Worm (Caenorhabditis elegans) whole organism, L4 larva: ENCODE measurements around the gene cdc-48.1.
A peak's percentile ranks its signal among the peaks of the same experiment; 100 is the strongest.

Experiments
- F26F4.8 ChIP-seq: fragments of 200-800 bp; sonication (Bioruptor generic); conservative IDR thresholded peaks from 2 replicates; pipeline ENCODE4 v1.3.6; 2022; ENCODE audit warnings: missing genetic modification characterization, missing compliant biosample characterization
- R02D3.7 ChIP-seq: fragments of 150-350 bp; sonication (generic microtip); optimal IDR thresholded peaks from 3 replicates; lab custom pipeline; 2014; ENCODE audit warnings: missing biosample characterization, missing genetic modification characterization
- T20F7.1 ChIP-seq: fragments of 200-800 bp; sonication (Bioruptor generic); optimal IDR thresholded peaks from 2 replicates; lab custom pipeline; 2018; ENCODE audit warnings: mild to moderate bottlenecking, missing genetic modification characterization, missing compliant biosample characterization
- Y48G9A.11 ChIP-seq: fragments of 200-800 bp; sonication (Bioruptor generic); IDR thresholded peaks from 2 replicates; pipeline ENCODE4 v1.3.6; 2022; ENCODE audit warnings: missing genetic modification reagents, missing genetic modification characterization, missing compliant biosample characterization
- ZK546.5 ChIP-seq, 2 experiments: sonication (generic microtip); optimal IDR thresholded peaks; 2 replicates each; lab custom pipeline; 2017; ENCODE audit warnings: missing biosample characterization in 2 of 2, missing genetic modification characterization in 2 of 2
- aly-2 ChIP-seq: sonication (generic microtip); optimal IDR thresholded peaks from 2 replicates; lab custom pipeline; 2018; ENCODE audit warnings: missing biosample characterization, missing genetic modification characterization
- ceh-28 ChIP-seq: fragments of 150-350 bp; optimal IDR thresholded peaks from 2 replicates; lab custom pipeline; 2014; ENCODE audit warnings: missing biosample characterization, missing genetic modification reagents, missing genetic modification characterization
- ceh-32 ChIP-seq: sonication (generic microtip); optimal IDR thresholded peaks from 2 replicates; lab custom pipeline; 2016; ENCODE audit warnings: mild to moderate bottlenecking, missing genetic modification characterization, missing compliant biosample characterization; ENCODE audit not compliant: poor library complexity
- ceh-44 ChIP-seq: fragments of 200-800 bp; sonication (Bioruptor generic); IDR thresholded peaks from 2 replicates; pipeline ENCODE4 v1.3.6; 2022; ENCODE audit warnings: missing genetic modification reagents, missing genetic modification characterization, missing compliant biosample characterization
- ceh-82 ChIP-seq: sonication (generic microtip); optimal IDR thresholded peaks from 2 replicates; lab custom pipeline; 2017; ENCODE audit warnings: missing biosample characterization, missing genetic modification characterization
- cey-2 ChIP-seq: sonication (generic microtip); optimal IDR thresholded peaks from 3 replicates; lab custom pipeline; 2017; ENCODE audit warnings: missing genetic modification characterization, mild to moderate bottlenecking, missing compliant biosample characterization, antibody characterized with exemption, borderline replicate concordance; ENCODE audit not compliant: insufficient read depth
- ctbp-1 ChIP-seq: fragments of 200-800 bp; sonication (Bioruptor generic); IDR thresholded peaks from 2 replicates; pipeline ENCODE4 v1.3.6; 2022; ENCODE audit warnings: missing genetic modification reagents, missing genetic modification characterization, missing compliant biosample characterization
- daf-16 ChIP-seq, 3 experiments: sonication (generic microtip); optimal IDR thresholded peaks; 2 replicates each; lab custom pipeline; 2016 to 2017; ENCODE audit warnings: missing genetic modification characterization in 3 of 3, missing genetic modification reagents in 3 of 3, mild to moderate bottlenecking in 2 of 3, missing compliant biosample characterization in 2 of 3, missing biosample characterization in 1 of 3, moderate library complexity in 1 of 3
- dmd-6 ChIP-seq: fragments of 200-800 bp; sonication (Bioruptor generic); IDR thresholded peaks from 2 replicates; pipeline ENCODE4 v1.3.6; 2022; ENCODE audit warnings: missing genetic modification reagents, missing genetic modification characterization, missing compliant biosample characterization
- dmd-8 ChIP-seq: fragments of 200-800 bp; sonication (Bioruptor generic); IDR thresholded peaks from 2 replicates; pipeline ENCODE4 v1.3.6; 2022; ENCODE audit warnings: missing genetic modification characterization, missing compliant biosample characterization
- egl-43 ChIP-seq: fragments of 200-800 bp; sonication (Bioruptor generic); IDR thresholded peaks from 2 replicates; pipeline ENCODE4 v1.3.6; 2022; ENCODE audit warnings: missing genetic modification reagents, missing genetic modification characterization, missing compliant biosample characterization
- fkh-10 ChIP-seq: fragments of 150-350 bp; optimal IDR thresholded peaks from 2 replicates; lab custom pipeline; 2014; ENCODE audit warnings: missing biosample characterization, missing genetic modification reagents, missing genetic modification characterization
- fos-1 ChIP-seq: fragments of 150-350 bp; optimal IDR thresholded peaks from 2 replicates; lab custom pipeline; 2014; ENCODE audit warnings: missing biosample characterization, missing genetic modification characterization
- gei-8 ChIP-seq: fragments of 200-800 bp; sonication (Bioruptor generic); optimal IDR thresholded peaks from 2 replicates; lab custom pipeline; 2018; ENCODE audit warnings: mild to moderate bottlenecking, missing genetic modification characterization, missing compliant biosample characterization
- hmg-1.1 ChIP-seq: fragments of 200-800 bp; sonication (Bioruptor generic); IDR thresholded peaks from 2 replicates; pipeline ENCODE4 v1.3.6; 2022; ENCODE audit warnings: missing genetic modification reagents, missing genetic modification characterization, missing compliant biosample characterization
- jun-1 ChIP-seq: fragments of 150-350 bp; optimal IDR thresholded peaks from 2 replicates; lab custom pipeline; 2014; ENCODE audit warnings: missing biosample characterization, missing genetic modification reagents, missing genetic modification characterization
- lim-7 ChIP-seq: fragments of 200-800 bp; sonication (Bioruptor generic); IDR thresholded peaks from 2 replicates; pipeline ENCODE4 v1.3.6; 2022; ENCODE audit warnings: missing genetic modification characterization, missing compliant biosample characterization
- lin-1 ChIP-seq: fragments of 200-800 bp; sonication (Bioruptor generic); IDR thresholded peaks from 2 replicates; pipeline ENCODE4 v1.3.6; 2022; ENCODE audit warnings: missing genetic modification reagents, missing genetic modification characterization, missing compliant biosample characterization
- lin-29 ChIP-seq: fragments of 200-800 bp; sonication (Bioruptor generic); IDR thresholded peaks from 2 replicates; pipeline ENCODE4 v1.3.6; 2022; ENCODE audit warnings: missing genetic modification reagents, missing genetic modification characterization, missing compliant biosample characterization
- lin-38 ChIP-seq: fragments of 200-800 bp; sonication (Bioruptor generic); IDR thresholded peaks from 2 replicates; pipeline ENCODE4 v1.3.6; 2022; ENCODE audit warnings: missing genetic modification reagents, missing genetic modification characterization, missing compliant biosample characterization
- lin-39 ChIP-seq: fragments of 150-350 bp; optimal IDR thresholded peaks from 2 replicates; lab custom pipeline; 2014; ENCODE audit warnings: missing biosample characterization, missing genetic modification reagents, missing genetic modification characterization
- lsy-2 ChIP-seq, 2 experiments: fragments of 150-350 bp in 1 of 2; sonication (generic microtip) in 1 of 2; optimal IDR thresholded peaks; 2 replicates each; lab custom pipeline; 2014 to 2017; ENCODE audit warnings: missing biosample characterization in 2 of 2, missing genetic modification characterization in 2 of 2
- madf-5 ChIP-seq, 2 experiments: fragments of 200-800 bp; sonication (Bioruptor generic); IDR thresholded peaks; 2 replicates each; pipeline ENCODE4 v1.3.6; 2022; ENCODE audit warnings: missing compliant biosample characterization in 2 of 2, missing genetic modification characterization in 2 of 2
- mes-2 ChIP-seq: sonication (generic microtip); optimal IDR thresholded peaks from 2 replicates; lab custom pipeline; 2016; ENCODE audit warnings: missing genotype, mild to moderate bottlenecking, missing genetic modification characterization, missing compliant biosample characterization; ENCODE audit not compliant: poor library complexity, severe bottlenecking
- nhr-10 ChIP-seq: fragments of 150-350 bp; optimal IDR thresholded peaks from 2 replicates; lab custom pipeline; 2014; ENCODE audit warnings: missing biosample characterization, missing genetic modification characterization
- nhr-102 ChIP-seq: sonication (generic microtip); optimal IDR thresholded peaks from 2 replicates; lab custom pipeline; 2016; ENCODE audit warnings: mild to moderate bottlenecking, missing genetic modification characterization, moderate library complexity, missing compliant biosample characterization
- nhr-11 ChIP-seq: fragments of 150-350 bp; optimal IDR thresholded peaks from 2 replicates; lab custom pipeline; 2014; ENCODE audit warnings: missing biosample characterization, missing genetic modification characterization
- nhr-111 ChIP-seq: fragments of 200-800 bp; sonication (Bioruptor generic); optimal IDR thresholded peaks from 2 replicates; lab custom pipeline; 2018; ENCODE audit warnings: mild to moderate bottlenecking, missing genetic modification characterization, missing compliant biosample characterization
- nhr-25 ChIP-seq: sonication (generic microtip); optimal IDR thresholded peaks from 2 replicates; lab custom pipeline; 2017; ENCODE audit warnings: missing genetic modification characterization, mild to moderate bottlenecking, missing compliant biosample characterization, antibody characterized with exemption, moderate library complexity, borderline replicate concordance; ENCODE audit not compliant: insufficient read depth
- nhr-41 ChIP-seq: fragments of 200-800 bp; sonication (Bioruptor generic); IDR thresholded peaks from 2 replicates; pipeline ENCODE4 v1.3.6; 2022; ENCODE audit warnings: missing genetic modification reagents, missing genetic modification characterization, missing compliant biosample characterization
- nhr-6 ChIP-seq: fragments of 150-350 bp; optimal IDR thresholded peaks from 2 replicates; lab custom pipeline; 2014; ENCODE audit warnings: missing biosample characterization, missing genetic modification characterization
- php-3 ChIP-seq: fragments of 200-800 bp; sonication (Bioruptor generic); IDR thresholded peaks from 2 replicates; pipeline ENCODE4 v1.3.6; 2022; ENCODE audit warnings: missing genetic modification reagents, missing genetic modification characterization, missing compliant biosample characterization
- set-16 ChIP-seq: fragments of 200-800 bp; sonication (Bioruptor generic); IDR thresholded peaks from 2 replicates; pipeline ENCODE4 v1.3.6; 2022; ENCODE audit warnings: missing genetic modification reagents, missing genetic modification characterization, missing compliant biosample characterization
- snpc-1.2 ChIP-seq: fragments of 200-800 bp; sonication (Bioruptor generic); IDR thresholded peaks from 2 replicates; pipeline ENCODE4 v1.3.6; 2022; ENCODE audit warnings: missing genetic modification reagents, missing genetic modification characterization, missing compliant biosample characterization
- snpc-4 ChIP-seq: fragments of 150-350 bp; optimal IDR thresholded peaks from 2 replicates; lab custom pipeline; 2014; ENCODE audit warnings: missing biosample characterization, missing genetic modification characterization
- spr-1 ChIP-seq: sonication (generic microtip); optimal IDR thresholded peaks from 2 replicates; lab custom pipeline; 2016; ENCODE audit warnings: mild to moderate bottlenecking, missing genetic modification characterization, missing compliant biosample characterization
- unc-62 ChIP-seq, 3 experiments: fragments of 150-350 bp in 1 of 3; sonication (generic microtip); optimal IDR thresholded peaks in 2 of 3; peaks in 1 of 3; 1 replicate in 1 of 3; 2 replicates in 2 of 3; lab custom pipeline; 2014 to 2017; ENCODE audit warnings: missing biosample characterization in 3 of 3, missing genetic modification characterization in 3 of 3, missing genetic modification reagents in 3 of 3, missing genotype in 1 of 3
- zfp-3 ChIP-seq: fragments of 200-800 bp; sonication (Bioruptor generic); conservative IDR thresholded peaks from 2 replicates; pipeline ENCODE4 v1.3.6; 2022; ENCODE audit warnings: missing genetic modification reagents, missing genetic modification characterization, missing compliant biosample characterization
- ztf-11 ChIP-seq: fragments of 150-350 bp; optimal IDR thresholded peaks from 2 replicates; lab custom pipeline; 2014; ENCODE audit warnings: missing biosample characterization, missing genetic modification characterization

cdc-48.1 gene

ce11 chrII:10580833-10581232, 17.6 kb upstream of the cdc-48.1 start, which contains the start of gene dap-3:
Gene dap-3 (plus strand): TSS chrII:10581133.
- TF ChIP-seq hmg-1.1 (GFP tag; lab: Robert Waterston, UW) (no peak), lin-29 (GFP tag; lab: Robert Waterston, UW) (no peak), egl-43 (GFP tag; lab: Robert Waterston, UW) (0 out of 2 replicates have a peak, but pooled peaks have one; percentile 4)

- TF ChIP-seq nhr-6 (tag; lab: Kevin White, UChicago) (no peak), lim-7 (GFP tag; lab: Robert Waterston, UW) (no peak), spr-1 (tag; lab: Kevin White, UChicago) (no peak), snpc-4 (no peak), nhr-11 (tag; lab: Kevin White, UChicago) (no peak), snpc-1.2 (GFP tag; lab: Robert Waterston, UW) (no peak), nhr-111 (GFP tag; lab: Kevin White, UChicago) (no peak), set-16 (GFP tag; lab: Robert Waterston, UW) (no peak), ceh-82 (no peak), fkh-10 (GFP tag; lab: Kevin White, UChicago) (no peak), ceh-32 (no peak), cey-2 (tag; lab: Kevin White, UChicago) (no peak), lin-39 (tag; lab: Kevin White, UChicago) (no peak), R02D3.7 (tag; lab: Kevin White, UChicago) (no peak), mes-2 (tag; lab: Kevin White, UChicago) (no peak), zfp-3 (no peak), ztf-11 (tag; lab: Kevin White, UChicago) (no peak), unc-62 (GFP tag; optimal IDR thresholded peaks at IDR 0.05 in 1 of 2; lab: Kevin White, UChicago) (no peak), unc-62 (tag; optimal IDR thresholded peaks at IDR 0.05; lab: Kevin White, UChicago) (no peak), ZK546.5 (tag; optimal IDR thresholded peaks at IDR 0.05; lab: Kevin White, UChicago) (no peak), ceh-28 (tag; lab: Kevin White, UChicago) (no peak)
Observed at ce11 chrII:10579655-10580054, 16.4 kb upstream of the cdc-48.1 start, which contains the start of gene dohh-1. Gene dohh-1 (plus strand): TSS chrII:10579955.

ce11 chrII:10578843-10579430, 15.7 kb upstream of the cdc-48.1 start, which contains the start of gene rpb-6:
Gene rpb-6 (plus strand): TSS chrII:10579380.
- peak; percentile 95 for TF ChIP-seq Y48G9A.11 (GFP tag; lab: Robert Waterston, UW)
- no peak for TF ChIP-seq nhr-10 (tag; lab: Kevin White, UChicago)
- no peak for TF ChIP-seq ctbp-1 (GFP tag; lab: Robert Waterston, UW)
- no peak for TF ChIP-seq madf-5 (GFP tag; IDR thresholded peaks at IDR 0.05; lab: Robert Waterston, UW)
- no peak for TF ChIP-seq dmd-6 (GFP tag; lab: Robert Waterston, UW)
- no peak for TF ChIP-seq hmg-1.1 (GFP tag; lab: Robert Waterston, UW)
- peak; percentile 93 for TF ChIP-seq T20F7.1 (GFP tag; lab: Kevin White, UChicago)
- TF ChIP-seq nhr-41 (GFP tag; lab: Robert Waterston, UW), result no peak
- no peak for TF ChIP-seq ZK546.5 (tag; optimal IDR thresholded peaks at IDR 0.05; lab: Kevin White, UChicago)
- no peak for TF ChIP-seq aly-2
- peak; percentile 51 for TF ChIP-seq R02D3.7 (tag; lab: Kevin White, UChicago)
- no peak for TF ChIP-seq ceh-32
- no peak for TF ChIP-seq gei-8 (GFP tag; lab: Kevin White, UChicago)
- no peak for TF ChIP-seq nhr-25 (tag; lab: Kevin White, UChicago)
- TF ChIP-seq lin-1 (GFP tag; lab: Robert Waterston, UW), result no peak
- TF ChIP-seq fos-1, result no peak
- no peak for TF ChIP-seq F26F4.8 (GFP tag; lab: Robert Waterston, UW)
- TF ChIP-seq jun-1 (tag; lab: Kevin White, UChicago), result no peak
- no peak for TF ChIP-seq dmd-8 (GFP tag; lab: Robert Waterston, UW)
- no peak for TF ChIP-seq unc-62 (GFP tag; optimal IDR thresholded peaks at IDR 0.05 in 1 of 2; lab: Kevin White, UChicago)
- no peak for TF ChIP-seq unc-62 (tag; optimal IDR thresholded peaks at IDR 0.05; lab: Kevin White, UChicago)
- no peak for TF ChIP-seq egl-43 (GFP tag; lab: Robert Waterston, UW)
- TF ChIP-seq daf-16 (GFP tag; optimal IDR thresholded peaks at IDR 0.05; lab: Kevin White, UChicago), result no peak
- no peak for TF ChIP-seq daf-16 (tag; optimal IDR thresholded peaks at IDR 0.05; lab: Kevin White, UChicago)
- no peak for TF ChIP-seq lin-38 (GFP tag; lab: Robert Waterston, UW)
- TF ChIP-seq nhr-102 (tag; lab: Kevin White, UChicago), result no peak
- no peak for TF ChIP-seq ceh-44
- TF ChIP-seq cey-2 (tag; lab: Kevin White, UChicago), result no peak
- TF ChIP-seq lin-39 (tag; lab: Kevin White, UChicago), result no peak
- TF ChIP-seq mes-2 (tag; lab: Kevin White, UChicago), result peak; percentile 59
- no peak for TF ChIP-seq php-3 (GFP tag; lab: Robert Waterston, UW)
- peak in 1 of 2 experiments; percentile 76 for TF ChIP-seq lsy-2 (tag; optimal IDR thresholded peaks at IDR 0.05; lab: Kevin White, UChicago)
